Worm (Caenorhabditis elegans) whole organism, young adult: Measurements from ENCODE around the gene timm-17B.1.

ENCODE experiments used
- B0019.2 ChIP-seq: fragments of 200-800 bp; sonication (Bioruptor generic); conservative IDR thresholded peaks from 2 replicates; pipeline ENCODE4 v1.3.6; 2022; ENCODE audit warnings: missing genetic modification reagents, missing genetic modification characterization, missing compliant biosample characterization
- F22D6.2 ChIP-seq: sonication (generic microtip); optimal IDR thresholded peaks from 2 replicates; lab custom pipeline; 2016; ENCODE audit warnings: mild to moderate bottlenecking, missing genetic modification characterization, missing compliant biosample characterization
- F39B2.1 ChIP-seq: fragments of 200-800 bp; sonication (Bioruptor generic); IDR thresholded peaks from 2 replicates; pipeline ENCODE4 v1.3.6; 2022; ENCODE audit warnings: missing genetic modification reagents, missing genetic modification characterization, missing compliant biosample characterization
- ama-1 ChIP-seq, 3 experiments: fragments of 150-350 bp in 1 of 3; sonication (generic microtip) in 2 of 3; optimal IDR thresholded peaks; 2 replicates each; lab custom pipeline; 2014 to 2018; ENCODE audit warnings: missing biosample characterization in 2 of 3, missing genetic modification characterization in 2 of 3, missing genetic modification reagents in 2 of 3
- bed-1 ChIP-seq: fragments of 200-800 bp; sonication (Bioruptor generic); IDR thresholded peaks from 2 replicates; pipeline ENCODE4 v1.3.6; 2022; ENCODE audit warnings: missing genetic modification reagents, missing genetic modification characterization, missing compliant biosample characterization
- ets-4 ChIP-seq: fragments of 200-800 bp; sonication (Bioruptor generic); optimal IDR thresholded peaks from 2 replicates; lab custom pipeline; 2018; ENCODE audit warnings: mild to moderate bottlenecking, missing genetic modification characterization, missing compliant biosample characterization
- lin-26 ChIP-seq: fragments of 200-800 bp; sonication (Bioruptor generic); IDR thresholded peaks from 2 replicates; pipeline ENCODE4 v1.3.6; 2022; ENCODE audit warnings: missing genetic modification reagents, missing genetic modification characterization, missing compliant biosample characterization
- lin-40 ChIP-seq: sonication (generic microtip); optimal IDR thresholded peaks from 2 replicates; lab custom pipeline; 2016; ENCODE audit warnings: missing genetic modification characterization, mild to moderate bottlenecking, missing compliant biosample characterization, missing genotype, missing genetic modification reagents
- lin-54 ChIP-seq: fragments of 200-800 bp; sonication (Bioruptor generic); optimal IDR thresholded peaks from 2 replicates; lab custom pipeline; 2018; ENCODE audit warnings: mild to moderate bottlenecking, missing genetic modification characterization, missing compliant biosample characterization
- snpc-3.4 ChIP-seq: sonication (generic microtip); optimal IDR thresholded peaks from 2 replicates; lab custom pipeline; 2017; ENCODE audit warnings: missing genetic modification characterization, mild to moderate bottlenecking, missing compliant biosample characterization, antibody characterized with exemption, moderate library complexity, missing genotype, missing genetic modification reagents
- sptf-2 ChIP-seq: fragments of 200-800 bp; sonication (Bioruptor generic); optimal IDR thresholded peaks from 2 replicates; lab custom pipeline; 2018; ENCODE audit warnings: mild to moderate bottlenecking, missing genetic modification characterization, missing compliant biosample characterization
- unc-62 ChIP-seq: fragments of 150-350 bp; optimal IDR thresholded peaks from 2 replicates; lab custom pipeline; 2014; ENCODE audit warnings: missing biosample characterization, missing genetic modification reagents, missing genetic modification characterization
- ztf-26 ChIP-seq: sonication (generic microtip); optimal IDR thresholded peaks from 2 replicates; lab custom pipeline; 2017; ENCODE audit warnings: missing genetic modification characterization, missing compliant biosample characterization

DNA sequence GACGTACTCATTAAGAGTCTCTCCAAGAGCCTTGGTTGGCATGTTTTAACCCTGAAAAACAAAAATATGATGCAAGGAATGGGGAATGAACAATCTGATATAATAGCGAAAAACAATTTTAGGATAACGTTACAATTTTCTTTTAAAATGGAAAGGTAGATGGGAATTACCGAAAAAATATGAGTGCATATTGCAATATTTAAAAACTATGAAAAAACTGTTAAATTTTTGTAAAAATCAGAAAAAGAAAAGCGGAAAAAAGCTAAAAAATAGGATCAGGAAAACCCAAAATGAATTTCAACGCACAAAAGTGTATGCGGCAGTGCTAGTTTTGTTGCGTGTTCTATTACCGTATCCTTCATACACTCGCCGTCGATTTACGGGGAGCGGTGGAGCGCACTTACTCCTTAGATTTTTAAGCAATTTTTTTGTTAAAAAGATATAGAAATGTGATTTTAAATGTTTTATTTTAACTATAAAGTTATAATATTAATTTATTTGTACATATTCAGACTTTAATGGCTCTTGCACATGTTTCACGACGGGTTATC, 4.5 kb upstream of the timm-17B.1 start, which contains the start of the genes rpl-20 and Y17G9B.5:
- TF ChIP-seq snpc-3.4 (tag; lab: Kevin White, UChicago) (peak; percentile 98), lin-54 (GFP tag; lab: Kevin White, UChicago) (peak; percentile 99), B0019.2 (peak; percentile 97), sptf-2 (peak; percentile 84), unc-62 (peak; percentile 32), lin-40 (tag; lab: Kevin White, UChicago) (peak; percentile 99), bed-1 (GFP tag; lab: Robert Waterston, UW) (0 out of 2 replicates have a peak, but pooled peaks have one; percentile 85), ztf-26 (tag; lab: Kevin White, UChicago) (peak; percentile 100), lin-26 (peak; percentile 90), F22D6.2 (tag; lab: Kevin White, UChicago) (peak; percentile 96), ets-4 (peak; percentile 96), F39B2.1 (peak; percentile 92), ama-1 (optimal IDR thresholded peaks at IDR 0.05; lab: Kevin White, UChicago) (peak; percentile 50), ama-1 (GFP tag; optimal IDR thresholded peaks at IDR 0.05; lab: Kevin White, UChicago) (peak; percentile 71 to 88)
